Fruit fly (Drosophila melanogaster) whole organism, wandering third instar larva: Measurements from ENCODE around the gene CG6055.

ENCODE experiments used
- CrebA ChIP-seq: fragments of 200-800 bp; sonication (Bioruptor generic); optimal IDR thresholded peaks from 2 replicates; lab custom pipeline; 2016; ENCODE audit warnings: missing biosample characterization, mild to moderate bottlenecking, missing genetic modification characterization, borderline replicate concordance
- Dfd ChIP-seq: fragments of >200 bp; optimal IDR thresholded peaks from 2 replicates; lab custom pipeline; 2017; ENCODE audit warnings: missing biosample characterization, missing genetic modification characterization
- HLH106 ChIP-seq: fragments of 200-800 bp; optimal IDR thresholded peaks from 3 replicates; lab custom pipeline; 2019; ENCODE audit warnings: missing biosample characterization, mild to moderate bottlenecking, missing genetic modification characterization, moderate library complexity
- dmrt93B ChIP-seq: fragments of 200-800 bp; sonication (Bioruptor generic); optimal IDR thresholded peaks from 2 replicates; lab custom pipeline; 2018; ENCODE audit warnings: missing biosample characterization, mild to moderate bottlenecking, missing genetic modification characterization
- ey ChIP-seq: fragments of 200-800 bp; sonication (Bioruptor generic); optimal IDR thresholded peaks from 2 replicates; lab custom pipeline; 2016; ENCODE audit warnings: missing biosample characterization, missing genetic modification characterization
- h ChIP-seq: fragments of 200-800 bp; sonication (Bioruptor generic); optimal IDR thresholded peaks from 3 replicates; lab custom pipeline; 2016; ENCODE audit warnings: missing biosample characterization, mild to moderate bottlenecking, missing genetic modification characterization
- rgr ChIP-seq: fragments of 200-800 bp; sonication (Bioruptor generic); optimal IDR thresholded peaks from 3 replicates; lab custom pipeline; 2016; ENCODE audit warnings: missing biosample characterization, mild to moderate bottlenecking, missing genetic modification characterization

DNA sequence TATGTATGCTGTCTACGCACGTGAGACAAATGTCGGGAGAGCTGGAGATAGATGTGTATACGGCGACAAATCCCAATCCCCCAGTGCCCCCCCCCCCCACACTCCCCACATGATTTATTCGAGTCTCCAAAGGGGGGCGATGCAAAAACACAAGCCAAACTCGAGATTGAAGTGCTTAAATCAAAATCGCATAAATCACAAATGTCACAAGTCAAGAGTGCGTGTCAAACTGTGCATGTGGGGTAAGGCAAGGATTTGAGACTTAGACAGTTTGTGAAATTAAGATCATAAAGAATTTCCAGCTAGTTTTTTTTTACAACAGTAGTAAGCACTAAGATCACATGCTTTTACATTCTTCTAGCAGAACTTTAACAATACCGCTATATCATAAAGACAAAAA is 38.2 kb downstream of the CG6055 start:
- TF ChIP-seq CrebA (GFP tag; lab: Kevin White, UChicago), result no peak
- no peak for TF ChIP-seq rgr (GFP tag; lab: Kevin White, UChicago)
- TF ChIP-seq Dfd (GFP tag; lab: Kevin White, UChicago), result no peak
- TF ChIP-seq ey (GFP tag; lab: Kevin White, UChicago), result no peak
- TF ChIP-seq dmrt93B (GFP tag; lab: Kevin White, UChicago), result no peak
- no peak for TF ChIP-seq HLH106 (tag; lab: Kevin White, UChicago)
- no peak for TF ChIP-seq h (GFP tag; lab: Kevin White, UChicago)
